Worm (Caenorhabditis elegans) whole organism, young adult: ENCODE measurements around the gene K02D10.2.
A peak's percentile ranks its signal among the peaks of the same experiment; 100 is the strongest.

ENCODE experiments used
- B0019.2 ChIP-seq: fragments of 200-800 bp; sonication (Bioruptor generic); conservative IDR thresholded peaks from 2 replicates; pipeline ENCODE4 v1.3.6; 2022; ENCODE audit warnings: missing genetic modification reagents, missing genetic modification characterization, missing compliant biosample characterization
- F37B4.10 ChIP-seq: fragments of 200-800 bp; sonication (Bioruptor generic); IDR thresholded peaks from 2 replicates; pipeline ENCODE4 v1.3.6; 2022; ENCODE audit warnings: missing genetic modification characterization, missing compliant biosample characterization
- F49E8.2 ChIP-seq: sonication (generic microtip); optimal IDR thresholded peaks from 3 replicates; lab custom pipeline; 2017; ENCODE audit warnings: missing genetic modification characterization, mild to moderate bottlenecking, missing compliant biosample characterization, antibody characterized with exemption, moderate library complexity; ENCODE audit not compliant: insufficient read depth
- F57C9.4 ChIP-seq: sonication (generic microtip); optimal IDR thresholded peaks from 2 replicates; lab custom pipeline; 2017; ENCODE audit warnings: mild to moderate bottlenecking, missing genetic modification characterization, missing compliant biosample characterization
- K11D2.4 ChIP-seq: fragments of 200-800 bp; sonication (Bioruptor generic); IDR thresholded peaks from 2 replicates; pipeline ENCODE4 v1.3.6; 2022; ENCODE audit warnings: missing genetic modification reagents, missing genetic modification characterization, missing compliant biosample characterization
- K12H6.12 ChIP-seq: fragments of 200-800 bp; sonication (Bioruptor generic); optimal IDR thresholded peaks from 2 replicates; lab custom pipeline; 2018; ENCODE audit warnings: mild to moderate bottlenecking, missing genetic modification characterization, missing compliant biosample characterization
- T26A5.8 ChIP-seq: sonication (generic microtip); optimal IDR thresholded peaks from 2 replicates; lab custom pipeline; 2016; ENCODE audit warnings: missing genetic modification characterization, missing compliant biosample characterization
- Y53G8AR.9 ChIP-seq: fragments of 200-800 bp; sonication (Bioruptor generic); conservative IDR thresholded peaks from 2 replicates; pipeline ENCODE4 v1.3.6; 2022; ENCODE audit warnings: missing genetic modification reagents, missing genetic modification characterization, missing compliant biosample characterization
- ama-1 ChIP-seq, 3 experiments: fragments of 150-350 bp in 1 of 3; sonication (generic microtip) in 2 of 3; optimal IDR thresholded peaks; 2 replicates each; lab custom pipeline; 2014 to 2018; ENCODE audit warnings: missing biosample characterization in 2 of 3, missing genetic modification characterization in 2 of 3, missing genetic modification reagents in 2 of 3
- aptf-3 ChIP-seq: fragments of 200-800 bp; sonication (Bioruptor generic); IDR thresholded peaks from 2 replicates; pipeline ENCODE4 v1.3.6; 2022; ENCODE audit warnings: missing genetic modification characterization, missing compliant biosample characterization
- atf-7 ChIP-seq: sonication (generic microtip); optimal IDR thresholded peaks from 2 replicates; lab custom pipeline; 2017; ENCODE audit warnings: mild to moderate bottlenecking, missing genetic modification characterization, missing compliant biosample characterization
- athp-1 ChIP-seq: sonication (generic microtip); optimal IDR thresholded peaks from 2 replicates; lab custom pipeline; 2017; ENCODE audit warnings: mild to moderate bottlenecking, missing genetic modification characterization, missing compliant biosample characterization
- attf-5 ChIP-seq: fragments of 200-800 bp; sonication (Bioruptor generic); optimal IDR thresholded peaks from 2 replicates; lab custom pipeline; 2018; ENCODE audit warnings: mild to moderate bottlenecking, missing genetic modification characterization, missing compliant biosample characterization
- bed-1 ChIP-seq: fragments of 200-800 bp; sonication (Bioruptor generic); IDR thresholded peaks from 2 replicates; pipeline ENCODE4 v1.3.6; 2022; ENCODE audit warnings: missing genetic modification reagents, missing genetic modification characterization, missing compliant biosample characterization
- cebp-2 ChIP-seq: fragments of 200-800 bp; sonication (Bioruptor generic); IDR thresholded peaks from 2 replicates; pipeline ENCODE4 v1.3.6; 2022; ENCODE audit warnings: missing genetic modification characterization, missing compliant biosample characterization
- ceh-40 ChIP-seq: fragments of 200-800 bp; sonication (Bioruptor generic); IDR thresholded peaks from 2 replicates; pipeline ENCODE4 v1.3.6; 2022; ENCODE audit warnings: missing genetic modification characterization, missing compliant biosample characterization
- chd-7 ChIP-seq: sonication (generic microtip); optimal IDR thresholded peaks from 2 replicates; lab custom pipeline; 2016; ENCODE audit warnings: mild to moderate bottlenecking, missing genetic modification characterization, moderate library complexity, missing compliant biosample characterization
- die-1 ChIP-seq: sonication (generic microtip); optimal IDR thresholded peaks from 2 replicates; lab custom pipeline; 2016; ENCODE audit warnings: missing genotype, mild to moderate bottlenecking, missing genetic modification characterization, missing compliant biosample characterization
- dox-1 ChIP-seq: fragments of 200-800 bp; sonication (Bioruptor generic); IDR thresholded peaks from 2 replicates; pipeline ENCODE4 v1.3.6; 2022; ENCODE audit warnings: missing genetic modification reagents, missing genetic modification characterization, missing compliant biosample characterization
- dpl-1 ChIP-seq: fragments of 150-350 bp; optimal IDR thresholded peaks from 2 replicates; lab custom pipeline; 2014; ENCODE audit warnings: missing biosample characterization, missing genetic modification reagents, missing genetic modification characterization
- egl-18 ChIP-seq: fragments of 200-800 bp; sonication (Bioruptor generic); IDR thresholded peaks from 2 replicates; pipeline ENCODE4 v1.3.6; 2022; ENCODE audit warnings: missing genetic modification reagents, missing genetic modification characterization, missing compliant biosample characterization
- egl-44 ChIP-seq: fragments of 200-800 bp; sonication (Bioruptor generic); IDR thresholded peaks from 2 replicates; pipeline ENCODE4 v1.3.6; 2022; ENCODE audit warnings: missing genetic modification reagents, missing genetic modification characterization, missing compliant biosample characterization
- ets-4 ChIP-seq: fragments of 200-800 bp; sonication (Bioruptor generic); optimal IDR thresholded peaks from 2 replicates; lab custom pipeline; 2018; ENCODE audit warnings: mild to moderate bottlenecking, missing genetic modification characterization, missing compliant biosample characterization
- hmg-20 ChIP-seq: fragments of 200-800 bp; sonication (Bioruptor generic); IDR thresholded peaks from 2 replicates; pipeline ENCODE4 v1.3.6; 2022; ENCODE audit warnings: missing genetic modification reagents, missing genetic modification characterization, missing compliant biosample characterization
- hrde-1 ChIP-seq: sonication (generic microtip); optimal IDR thresholded peaks from 2 replicates; lab custom pipeline; 2016; ENCODE audit warnings: missing genetic modification characterization, mild to moderate bottlenecking, missing compliant biosample characterization, moderate library complexity, missing genotype, missing genetic modification reagents, borderline replicate concordance
- hsf-1 ChIP-seq: fragments of 200-800 bp; sonication (Bioruptor generic); IDR thresholded peaks from 2 replicates; pipeline ENCODE4 v1.3.6; 2022; ENCODE audit warnings: missing genetic modification reagents, missing genetic modification characterization, missing compliant biosample characterization
- lag-1 ChIP-seq: fragments of 200-800 bp; sonication (Bioruptor generic); IDR thresholded peaks from 2 replicates; pipeline ENCODE4 v1.3.6; 2022; ENCODE audit warnings: missing genetic modification reagents, missing genetic modification characterization, missing compliant biosample characterization
- let-526 ChIP-seq: fragments of 200-800 bp; sonication (Bioruptor generic); IDR thresholded peaks from 2 replicates; pipeline ENCODE4 v1.3.6; 2022; ENCODE audit warnings: missing genetic modification reagents, missing genetic modification characterization, missing compliant biosample characterization
- lin-35 ChIP-seq, 3 experiments: fragments of 150-350 bp in 2 of 3; sonication (generic microtip) in 1 of 3; optimal IDR thresholded peaks; 2 replicates each; lab custom pipeline; 2014 to 2018; ENCODE audit warnings: missing biosample characterization in 3 of 3, missing genetic modification characterization in 3 of 3, missing genetic modification reagents in 3 of 3
- madf-10 ChIP-seq: sonication (generic microtip); optimal IDR thresholded peaks from 2 replicates; lab custom pipeline; 2016; ENCODE audit warnings: mild to moderate bottlenecking, missing genetic modification characterization, missing compliant biosample characterization
- mcd-1 ChIP-seq: fragments of 200-800 bp; sonication (Bioruptor generic); IDR thresholded peaks from 2 replicates; pipeline ENCODE4 v1.3.6; 2022; ENCODE audit warnings: missing genetic modification reagents, missing genetic modification characterization, missing compliant biosample characterization
- mxl-1 ChIP-seq: sonication (generic microtip); optimal IDR thresholded peaks from 2 replicates; lab custom pipeline; 2016; ENCODE audit warnings: missing genetic modification characterization, missing compliant biosample characterization
- nhr-27 ChIP-seq: fragments of 200-800 bp; sonication (Bioruptor generic); optimal IDR thresholded peaks from 2 replicates; lab custom pipeline; 2018; ENCODE audit warnings: mild to moderate bottlenecking, missing genetic modification characterization, moderate library complexity, missing compliant biosample characterization
- nhr-90 ChIP-seq: sonication (generic microtip); optimal IDR thresholded peaks from 2 replicates; lab custom pipeline; 2016; ENCODE audit warnings: missing genotype, mild to moderate bottlenecking, missing genetic modification characterization, missing compliant biosample characterization
- rpc-1 ChIP-seq, 2 experiments: fragments of 150-350 bp in 1 of 2; sonication (generic microtip) in 1 of 2; optimal IDR thresholded peaks; 2 replicates each; lab custom pipeline; 2014 to 2018; ENCODE audit warnings: missing biosample characterization in 1 of 2, missing genetic modification characterization in 1 of 2, missing genetic modification reagents in 1 of 2, missing genotype in 1 of 2
- sea-2 ChIP-seq: fragments of 200-800 bp; sonication (Bioruptor generic); IDR thresholded peaks from 2 replicates; pipeline ENCODE4 v1.3.6; 2022; ENCODE audit warnings: missing genetic modification characterization, missing compliant biosample characterization
- snpc-4 ChIP-seq, 5 experiments: fragments of 150-350 bp in 1 of 5; sonication (generic microtip) in 4 of 5; optimal IDR thresholded peaks; 2 replicates each; lab custom pipeline; 2014 to 2018; ENCODE audit warnings: missing genetic modification characterization in 5 of 5, missing biosample characterization in 3 of 5, antibody characterized with exemption in 2 of 5, mild to moderate bottlenecking in 2 of 5, missing compliant biosample characterization in 2 of 5, missing genotype in 2 of 5, moderate library complexity in 2 of 5, missing genetic modification reagents in 1 of 5
- tbp1 ChIP-seq: fragments of 200-800 bp; sonication (Bioruptor generic); optimal IDR thresholded peaks from 2 replicates; lab custom pipeline; 2018; ENCODE audit warnings: mild to moderate bottlenecking, missing genetic modification characterization, missing compliant biosample characterization
- tlf-1 ChIP-seq: fragments of 200-800 bp; sonication (Bioruptor generic); optimal IDR thresholded peaks from 2 replicates; lab custom pipeline; 2018; ENCODE audit warnings: mild to moderate bottlenecking, missing genetic modification characterization, missing compliant biosample characterization
- unc-62 ChIP-seq: fragments of 150-350 bp; optimal IDR thresholded peaks from 2 replicates; lab custom pipeline; 2014; ENCODE audit warnings: missing biosample characterization, missing genetic modification reagents, missing genetic modification characterization
- xnd-1 ChIP-seq: sonication (generic microtip); optimal IDR thresholded peaks from 2 replicates; lab custom pipeline; 2016; ENCODE audit warnings: missing genotype, missing genetic modification reagents, missing genetic modification characterization, missing compliant biosample characterization
- zfh-2 ChIP-seq: fragments of 200-800 bp; sonication (Bioruptor generic); conservative IDR thresholded peaks from 2 replicates; pipeline ENCODE4 v1.3.6; 2022; ENCODE audit warnings: missing genetic modification reagents, missing genetic modification characterization, missing compliant biosample characterization
- ztf-6 ChIP-seq: fragments of 200-800 bp; sonication (Bioruptor generic); IDR thresholded peaks from 2 replicates; pipeline ENCODE4 v1.3.6; 2022; ENCODE audit warnings: missing genetic modification reagents, missing genetic modification characterization, missing compliant biosample characterization

Gene K02D10.2

ce11 chrIII:8801352-8801863 lies 30.3 kb upstream of the K02D10.2 start:
- no peak for TF ChIP-seq ama-1 (optimal IDR thresholded peaks at IDR 0.05; lab: Kevin White, UChicago)
- TF ChIP-seq ama-1 (GFP tag; optimal IDR thresholded peaks at IDR 0.05; lab: Kevin White, UChicago), result no peak
- TF ChIP-seq aptf-3 (GFP tag; lab: Robert Waterston, UW), result no peak
- no peak for TF ChIP-seq athp-1 (tag; lab: Kevin White, UChicago)
- TF ChIP-seq tlf-1, result no peak
- no peak for TF ChIP-seq hmg-20
- peak; percentile 19 for TF ChIP-seq die-1 (tag; lab: Kevin White, UChicago)
- TF ChIP-seq, all 124 proteins: peak for 1

- no peak for TF ChIP-seq tlf-1
- TF ChIP-seq hsf-1 (GFP tag; lab: Robert Waterston, UW), result no peak
Observed at ce11 chrIII:8800796-8801083, 29.7 kb upstream of the K02D10.2 start.

ce11 chrIII:8799964-8800795 lies 29.1 kb upstream of the K02D10.2 start, which contains the start of gene F54F2.6:
Gene F54F2.6 (minus strand): TSS chrIII:8800701.
- TF ChIP-seq atf-7 (tag; lab: Kevin White, UChicago) (peak; percentile 81), nhr-27 (no peak), zfh-2 (GFP tag; lab: Robert Waterston, UW) (peak; percentile 99), F49E8.2 (no peak), K11D2.4 (GFP tag; lab: Robert Waterston, UW) (peak; percentile 73; the same call in 1 of the 2 replicates), egl-44 (GFP tag; lab: Robert Waterston, UW) (peak; percentile 69; the same call in 1 of the 2 replicates), madf-10 (tag; lab: Kevin White, UChicago) (peak; percentile 42), dpl-1 (no peak), attf-5 (peak; percentile 86), chd-7 (peak; percentile 82), K12H6.12 (tag; lab: Kevin White, UChicago) (peak; percentile 97), athp-1 (tag; lab: Kevin White, UChicago) (peak; percentile 1), unc-62 (GFP tag; lab: Kevin White, UChicago) (no peak), ztf-6 (GFP tag; lab: Robert Waterston, UW) (no peak), ets-4 (peak; percentile 42), Y53G8AR.9 (GFP tag; lab: Robert Waterston, UW) (no peak; the same call in 1 of the 2 replicates), ceh-40 (GFP tag; lab: Robert Waterston, UW) (no peak), nhr-90 (no peak), lin-35 (GFP tag; optimal IDR thresholded peaks at IDR 0.05; lab: Kevin White, UChicago) (peak in 1 of 3 experiments; percentile 78), mxl-1 (tag; lab: Kevin White, UChicago) (no peak), let-526 (GFP tag; lab: Robert Waterston, UW) (no peak), bed-1 (GFP tag; lab: Robert Waterston, UW) (no peak), egl-18 (0 out of 2 replicates have a peak, but pooled peaks have one; percentile 8), mcd-1 (GFP tag; lab: Robert Waterston, UW) (peak; percentile 59), cebp-2 (no peak), xnd-1 (tag; lab: Kevin White, UChicago) (no peak), hrde-1 (no peak), rpc-1 (optimal IDR thresholded peaks at IDR 0.05; lab: Kevin White, UChicago) (no peak), rpc-1 (tag; optimal IDR thresholded peaks at IDR 0.05; lab: Kevin White, UChicago) (no peak), sea-2 (GFP tag; lab: Robert Waterston, UW) (no peak), dox-1 (GFP tag; lab: Robert Waterston, UW) (peak; percentile 77), T26A5.8 (tag; lab: Kevin White, UChicago) (no peak), B0019.2 (GFP tag; lab: Robert Waterston, UW) (no peak), F57C9.4 (tag; lab: Kevin White, UChicago) (no peak), snpc-4 (GFP tag; optimal IDR thresholded peaks at IDR 0.05; lab: Kevin White, UChicago) (no peak), snpc-4 (tag; optimal IDR thresholded peaks at IDR 0.05; lab: Kevin White, UChicago) (peak in 2 of 4 experiments; percentile 50), F37B4.10 (GFP tag; lab: Robert Waterston, UW) (0 out of 2 replicates have a peak, but pooled peaks have one; percentile 9), lag-1 (no peak), tbp1 (GFP tag; lab: Kevin White, UChicago) (no peak)
